Worm (Caenorhabditis elegans): ENCODE data around the gene ceh-41.
A peak's percentile ranks its signal among the peaks of the same experiment; 100 is the strongest.

Gene ceh-41

DNA sequence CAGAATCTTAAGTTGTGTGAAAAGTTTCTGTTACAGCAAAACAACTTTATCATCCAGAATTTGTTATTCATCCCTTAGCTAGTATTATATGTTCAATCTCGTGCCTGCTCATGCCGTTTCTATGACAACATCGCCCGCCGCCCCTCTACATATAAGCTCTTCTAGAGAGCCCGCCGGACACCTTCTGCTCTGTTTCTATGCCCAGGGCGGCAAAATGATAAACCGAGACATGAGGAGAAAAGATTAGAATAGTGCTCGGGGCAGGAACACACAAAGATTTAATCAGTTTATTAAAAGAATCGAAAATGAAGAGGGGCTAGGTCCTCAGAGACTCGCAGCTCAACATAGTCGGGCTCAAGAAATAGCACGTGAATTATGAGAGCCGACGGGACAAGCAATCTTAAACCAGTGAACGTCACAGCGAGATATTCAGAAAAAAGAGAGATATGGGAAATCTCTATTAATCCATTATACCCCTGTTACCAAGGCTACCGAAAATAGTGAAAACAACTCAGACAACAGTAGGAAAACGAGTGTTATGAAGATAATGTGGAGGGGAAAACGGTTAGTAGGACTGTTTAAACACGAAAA, 40.1 kb upstream of the ceh-41 start (continued):
- TF ChIP-seq lin-11 (tag; optimal IDR thresholded peaks at IDR 0.05) (peak; percentile 80), nhr-21 (tag; optimal IDR thresholded peaks at IDR 0.05) (peak; percentile 71), alr-1 (tag; optimal IDR thresholded peaks at IDR 0.05) (no peak), fos-1 (tag; optimal IDR thresholded peaks at IDR 0.05) (peak; percentile 5), ZK546.5 (tag; optimal IDR thresholded peaks at IDR 0.05) (peak; percentile 21), mbf-1 (tag; optimal IDR thresholded peaks at IDR 0.05) (no peak), nhr-12 (tag; optimal IDR thresholded peaks at IDR 0.05) (no peak), R02D3.7 (tag; optimal IDR thresholded peaks at IDR 0.05) (no peak)

DNA sequence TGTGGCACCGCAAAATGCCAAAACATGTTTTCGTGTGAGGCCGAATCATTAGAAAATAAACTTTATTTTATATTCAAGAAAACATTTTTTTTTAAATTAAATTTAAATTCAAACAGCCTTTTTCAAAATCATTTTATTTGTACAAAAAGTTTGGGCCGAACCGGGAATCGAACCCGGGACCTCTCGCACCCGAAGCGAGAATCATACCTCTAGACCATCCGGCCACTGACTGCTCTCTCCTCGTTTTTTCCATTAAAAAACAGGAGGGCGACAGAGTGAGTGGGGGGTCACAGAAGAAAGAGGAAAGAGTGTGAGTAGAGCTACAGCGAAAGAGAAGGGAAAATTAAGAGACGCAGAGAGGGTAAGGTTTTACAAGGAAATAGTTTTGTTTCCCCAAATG, 32.2 kb upstream of the ceh-41 start:
- TF ChIP-seq ztf-4 (tag; optimal IDR thresholded peaks at IDR 0.05) (no peak), lsy-2 (tag; optimal IDR thresholded peaks at IDR 0.05) (peak; percentile 50 to 79), elt-1 (tag; optimal IDR thresholded peaks at IDR 0.05) (no peak), lin-39 (tag; optimal IDR thresholded peaks at IDR 0.05) (no peak), F13H6.1 (tag; optimal IDR thresholded peaks at IDR 0.05) (peak; percentile 49), ceh-16 (tag; optimal IDR thresholded peaks at IDR 0.05) (peak; percentile 49), mdl-1 (tag; optimal IDR thresholded peaks at IDR 0.05) (peak in 1 of 2 experiments; percentile 21), nhr-77 (tag; optimal IDR thresholded peaks at IDR 0.05) (no peak), skn-1 (tag; optimal IDR thresholded peaks at IDR 0.05) (no peak), nhr-12 (tag; optimal IDR thresholded peaks at IDR 0.05) (no peak), sma-3 (GFP tag; optimal IDR thresholded peaks at IDR 0.05) (peak; percentile 43), unc-39 (tag; optimal IDR thresholded peaks at IDR 0.05) (no peak), sma-9 (GFP tag; optimal IDR thresholded peaks at IDR 0.05) (peak; percentile 76), sma-9 (tag; optimal IDR thresholded peaks at IDR 0.05) (no peak), peb-1 (tag; optimal IDR thresholded peaks at IDR 0.05) (no peak), nhr-21 (tag; optimal IDR thresholded peaks at IDR 0.05) (peak; percentile 33), C34F6.9 (tag; optimal IDR thresholded peaks at IDR 0.05) (peak; percentile 38), snpc-4 (tag; optimal IDR thresholded peaks at IDR 0.05) (peak; percentile 32), ztf-1 (GFP tag; conservative IDR thresholded peaks at IDR 0.05) (no peak), nhr-11 (tag; optimal IDR thresholded peaks at IDR 0.05) (no peak), nhr-237 (tag; optimal IDR thresholded peaks at IDR 0.05) (no peak), lin-13 (GFP tag; optimal IDR thresholded peaks at IDR 0.05) (peak; percentile 56), nhr-6 (tag; optimal IDR thresholded peaks at IDR 0.05) (no peak), dmd-4 (tag; optimal IDR thresholded peaks at IDR 0.05) (no peak), fos-1 (tag; optimal IDR thresholded peaks at IDR 0.05) (peak; percentile 42), nhr-23 (tag; optimal IDR thresholded peaks at IDR 0.05) (no peak), sem-4 (tag; optimal IDR thresholded peaks at IDR 0.05) (no peak), gmeb-1 (tag; optimal IDR thresholded peaks at IDR 0.05) (peak; percentile 58), egl-27 (tag; optimal IDR thresholded peaks at IDR 0.05) (peak; percentile 6), zag-1 (tag; optimal IDR thresholded peaks at IDR 0.05) (no peak), ZK546.5 (tag; optimal IDR thresholded peaks at IDR 0.05) (no peak), Y55F3AM.14 (GFP tag; optimal IDR thresholded peaks at IDR 0.05) (peak; percentile 14), aly-2 (tag; optimal IDR thresholded peaks at IDR 0.05) (no peak), nhr-129 (tag; optimal IDR thresholded peaks at IDR 0.05) (peak; percentile 74), unc-55 (GFP tag; optimal IDR thresholded peaks at IDR 0.05) (peak; percentile 71), blmp-1 (tag; optimal IDR thresholded peaks at IDR 0.05; ENCODE audit: insufficient read depth) (no peak), nhr-10 (tag; optimal IDR thresholded peaks at IDR 0.05) (no peak), alr-1 (tag; optimal IDR thresholded peaks at IDR 0.05) (no peak), R02D3.7 (tag; optimal IDR thresholded peaks at IDR 0.05) (no peak), mbf-1 (tag; optimal IDR thresholded peaks at IDR 0.05) (no peak), nhr-25 (tag; optimal IDR thresholded peaks at IDR 0.05) (no peak), elt-3 (tag; optimal IDR thresholded peaks at IDR 0.05) (no peak), ceh-82 (tag; optimal IDR thresholded peaks at IDR 0.05) (peak; percentile 5), ztf-11 (tag; optimal IDR thresholded peaks at IDR 0.05) (no peak), ama-1 (optimal IDR thresholded peaks at IDR 0.05) (no peak), mab-5 (tag; optimal IDR thresholded peaks at IDR 0.05) (no peak), lin-11 (tag; optimal IDR thresholded peaks at IDR 0.05) (peak; percentile 49), unc-62 (GFP tag; optimal IDR thresholded peaks at IDR 0.05) (no peak), crh-2 (tag; optimal IDR thresholded peaks at IDR 0.05) (peak; percentile 36)

Data from whole organism, L2 larva.